Worm (Caenorhabditis elegans): ENCODE results near the gene clec-210.

- TF ChIP-seq ztf-11 (tag; optimal IDR thresholded peaks at IDR 0.05) (no peak), sem-2 (GFP tag; optimal IDR thresholded peaks at IDR 0.05) (no peak), nhr-237 (tag; optimal IDR thresholded peaks at IDR 0.05) (no peak), lsy-2 (tag; optimal IDR thresholded peaks at IDR 0.05) (no peak), elt-3 (tag; optimal IDR thresholded peaks at IDR 0.05) (no peak)
These were observed 6.7 kb downstream of the clec-210 start, which contains the start of gene Y73C8C.12 for ce11 chrV:3124912-3125311.

Measured in whole organism, mixed stage, embryonic.